Fruit fly (Drosophila melanogaster) whole organism: Measurements from ENCODE around the gene CG13887.

Source experiments
- CG8478 ChIP-seq: fragments of >200 bp; optimal IDR thresholded peaks from 2 replicates; lab custom pipeline; 2018; ENCODE audit warnings: inconsistent platforms
- Dll ChIP-seq: fragments of >200 bp; optimal IDR thresholded peaks from 2 replicates; lab custom pipeline; 2017
- pan ChIP-seq: fragments of >200 bp; optimal IDR thresholded peaks from 2 replicates; lab custom pipeline; 2017
- psq ChIP-seq: fragments of >200 bp; optimal IDR thresholded peaks from 2 replicates; lab custom pipeline; 2017
- usp ChIP-seq: fragments of >200 bp; optimal IDR thresholded peaks from 2 replicates; lab custom pipeline; 2017; ENCODE audit warnings: missing biosample characterization, missing genetic modification characterization, mixed read lengths

DNA sequence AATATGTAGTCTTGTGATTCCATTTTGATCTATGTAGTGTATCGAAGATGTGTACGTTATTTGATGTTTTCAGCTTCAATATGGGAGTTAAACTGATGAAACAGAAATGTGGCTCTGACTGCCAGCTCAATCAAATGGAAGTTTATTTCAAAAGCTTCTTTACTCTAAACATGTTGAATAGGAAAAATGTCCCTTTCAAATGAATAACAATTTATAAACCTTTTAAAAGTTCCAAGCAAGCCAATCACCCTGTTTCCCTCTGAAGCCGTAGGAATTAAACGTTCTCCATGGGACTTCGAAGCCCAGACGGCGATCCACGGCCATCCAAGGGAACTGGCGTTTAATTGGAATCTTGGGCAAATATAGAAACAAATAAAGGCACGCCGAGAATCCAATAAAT lies 33.7 kb upstream of the CG13887 start, which contains the start of gene CG13898:
- TF ChIP-seq psq (lab: Kevin White, UChicago) (no peak), CG8478 (lab: Kevin White, UChicago) (no peak), usp (GFP tag; lab: Kevin White, UChicago) (no peak), pan (lab: Kevin White, UChicago) (no peak), Dll (no peak)
